Worm (Caenorhabditis elegans): Measurements from ENCODE around the gene shpk-1.

The shpk-1 gene

DNA sequence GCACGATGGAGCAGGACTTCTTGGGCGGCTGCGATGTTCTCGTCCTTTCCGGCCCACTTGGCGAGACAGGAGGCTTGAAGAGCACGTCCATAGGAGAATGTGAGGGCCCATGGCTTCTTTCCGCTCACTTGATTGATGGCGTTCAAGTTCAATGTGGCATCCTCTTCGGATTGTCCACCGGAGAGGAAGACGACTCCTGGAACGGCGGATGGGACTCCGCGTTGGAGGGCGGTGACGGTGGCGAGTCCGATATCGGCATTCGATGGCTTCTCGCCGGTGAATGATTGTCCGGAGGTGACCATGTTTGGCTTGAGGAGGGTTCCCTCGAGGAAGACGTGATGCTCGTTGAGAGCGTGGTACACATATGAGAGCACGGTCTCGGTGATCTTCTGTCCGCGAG, 44.2 kb upstream of the shpk-1 start (continued):
- TF ChIP-seq ceh-91 (GFP tag; IDR thresholded peaks at IDR 0.05), result no peak
- no peak for TF ChIP-seq madf-8 (GFP tag; conservative IDR thresholded peaks at IDR 0.05)
- TF ChIP-seq ztf-25 (GFP tag; IDR thresholded peaks at IDR 0.05), result no peak

- TF ChIP-seq C17E4.6 (GFP tag; IDR thresholded peaks at IDR 0.05), result no peak
- TF ChIP-seq lin-35 (GFP tag; optimal IDR thresholded peaks at IDR 0.05), result no peak
- peak; percentile 4 for TF ChIP-seq K12H6.12 (tag; optimal IDR thresholded peaks at IDR 0.05)
- no peak for TF ChIP-seq F57C9.4 (tag; optimal IDR thresholded peaks at IDR 0.05)
- TF ChIP-seq lin-40 (tag; optimal IDR thresholded peaks at IDR 0.05), result peak; percentile 5
- TF ChIP-seq egrh-3 (GFP tag; IDR thresholded peaks at IDR 0.05), result peak; percentile 38; the same call in 1 of the 2 replicates
- TF ChIP-seq ztf-26 (tag; optimal IDR thresholded peaks at IDR 0.05), result no peak
- TF ChIP-seq cebp-1 (GFP tag; IDR thresholded peaks at IDR 0.05), result 0 out of 2 replicates have a peak, but pooled peaks have one; percentile 23
- TF ChIP-seq cebp-1 (tag; optimal IDR thresholded peaks at IDR 0.05), result no peak
- no peak for TF ChIP-seq snpc-4 (GFP tag; optimal IDR thresholded peaks at IDR 0.05)
- no peak for TF ChIP-seq snpc-4 (tag; optimal IDR thresholded peaks at IDR 0.05)
- peak; percentile 70 for TF ChIP-seq zfh-2 (GFP tag; conservative IDR thresholded peaks at IDR 0.05)
Observed at ce11 chrIII:13564929-13565328, 42.9 kb upstream of the shpk-1 start, which contains the start of gene aldo-1. Gene aldo-1 (minus strand): TSS chrIII:13564937.

DNA sequence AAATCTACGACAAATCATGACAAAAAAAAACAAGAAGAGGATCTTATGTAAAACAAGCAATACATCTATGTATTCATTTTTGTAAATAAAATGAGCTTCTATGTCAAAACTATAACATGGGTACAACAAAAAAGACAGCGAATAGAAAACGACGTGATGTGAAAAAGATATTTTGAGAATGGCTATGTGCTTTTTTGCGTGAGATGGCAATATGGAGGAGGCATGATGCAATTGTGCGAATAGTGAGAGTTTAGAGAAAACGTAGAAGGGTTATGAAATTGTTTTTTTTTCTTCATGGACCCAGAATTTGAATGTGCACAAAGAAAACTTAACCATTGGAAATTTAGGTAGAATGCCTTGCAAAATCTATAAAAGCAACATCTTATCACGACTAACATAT, 41.8 kb upstream of the shpk-1 start:
- TF ChIP-seq snpc-4 (GFP tag; optimal IDR thresholded peaks at IDR 0.05) (no peak), snpc-4 (tag; optimal IDR thresholded peaks at IDR 0.05) (no peak), lin-35 (GFP tag; optimal IDR thresholded peaks at IDR 0.05) (peak in 1 of 3 experiments; percentile 14)

DNA sequence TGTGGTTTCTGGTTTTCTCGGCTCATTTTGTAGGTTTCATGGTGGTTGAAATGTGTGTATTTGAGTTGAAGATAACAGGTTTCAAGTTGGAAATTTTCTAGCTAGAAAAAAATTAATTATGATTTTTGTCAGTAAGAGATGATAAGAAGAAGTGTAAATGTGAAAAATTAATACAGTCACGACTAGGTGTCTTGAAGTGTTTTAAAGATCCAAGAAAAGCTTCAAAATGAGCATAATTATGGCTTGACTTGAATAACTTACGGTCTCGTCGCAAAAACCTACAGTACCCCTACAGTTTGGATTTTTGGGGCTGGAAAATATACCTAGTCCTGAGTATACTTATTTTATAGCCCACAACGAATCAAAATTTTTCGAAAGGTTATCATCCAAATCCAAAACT, 37.5 kb upstream of the shpk-1 start, which contains the start of gene exc-12:
Gene exc-12, minus strand, starts transcription at position 101 of the 400 bp plus-strand sequence.
- TF ChIP-seq nfya-2 (GFP tag; IDR thresholded peaks at IDR 0.05) (no peak), dpff-1 (tag; optimal IDR thresholded peaks at IDR 0.05) (no peak), lin-40 (tag; optimal IDR thresholded peaks at IDR 0.05) (no peak), B0019.2 (GFP tag; conservative IDR thresholded peaks at IDR 0.05) (no peak)

ce11 chrIII:13575610-13576232, 32.1 kb upstream of the shpk-1 start, which contains the start of gene osm-7:
Gene osm-7 (plus strand): TSS chrIII:13576182.
- TF ChIP-seq T26A5.8 (tag; optimal IDR thresholded peaks at IDR 0.05), result no peak
- no peak for TF ChIP-seq akir-1 (GFP tag; optimal IDR thresholded peaks at IDR 0.05)
- no peak for TF ChIP-seq hlh-26 (GFP tag; conservative IDR thresholded peaks at IDR 0.05)
- TF ChIP-seq let-607 (tag; optimal IDR thresholded peaks at IDR 0.05), result no peak
- no peak for TF ChIP-seq rpc-1 (optimal IDR thresholded peaks at IDR 0.05)
- TF ChIP-seq rpc-1 (tag; optimal IDR thresholded peaks at IDR 0.05), result no peak
- no peak for TF ChIP-seq zfh-2 (GFP tag; conservative IDR thresholded peaks at IDR 0.05)
- no peak for TF ChIP-seq C17E4.6 (GFP tag; IDR thresholded peaks at IDR 0.05)
- TF ChIP-seq F33H1.4 (GFP tag; IDR thresholded peaks at IDR 0.05), result no peak

DNA sequence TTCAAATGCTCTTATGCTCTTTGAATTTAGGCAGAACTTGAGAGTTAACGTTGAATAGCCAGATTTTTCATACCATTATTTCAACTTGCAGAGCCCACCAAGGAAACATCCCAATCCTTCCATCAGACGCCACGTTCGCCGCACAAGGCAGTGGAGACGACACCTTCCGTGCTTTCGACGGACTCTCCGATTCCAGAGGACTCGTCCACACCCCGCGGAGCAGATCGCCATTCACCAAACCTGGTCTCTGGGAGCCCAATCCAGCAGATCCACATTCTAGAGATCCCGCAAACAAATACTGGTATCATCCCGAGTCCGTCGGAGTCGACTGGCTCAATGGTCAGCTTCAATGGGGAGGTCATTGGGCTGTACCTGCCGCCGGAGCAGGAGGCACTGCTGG, 27.7 kb upstream of the shpk-1 start:
- TF ChIP-seq F39B2.1 (GFP tag; IDR thresholded peaks at IDR 0.05), result no peak
- TF ChIP-seq zfh-2 (GFP tag; conservative IDR thresholded peaks at IDR 0.05), result peak; percentile 80
- 0 out of 2 replicates have a peak, but pooled peaks have one; percentile 12 for TF ChIP-seq aptf-2 (GFP tag; conservative IDR thresholded peaks at IDR 0.05)

ce11 chrIII:13580538-13580937, 27.3 kb upstream of the shpk-1 start, which contains the start of gene T05D4.5:
Gene T05D4.5 (plus strand): TSS chrIII:13580838.
- TF ChIP-seq F57C9.4 (tag; optimal IDR thresholded peaks at IDR 0.05) (no peak), lsl-1 (GFP tag; optimal IDR thresholded peaks at IDR 0.05) (no peak), T07F8.4 (tag; optimal IDR thresholded peaks at IDR 0.05) (no peak), F23B12.7 (tag; optimal IDR thresholded peaks at IDR 0.05; ENCODE audit: insufficient read depth) (no peak), ztf-28 (GFP tag; IDR thresholded peaks at IDR 0.05) (no peak), ceh-91 (GFP tag; IDR thresholded peaks at IDR 0.05) (no peak), D2030.7 (GFP tag; IDR thresholded peaks at IDR 0.05) (no peak), sdz-38 (tag; optimal IDR thresholded peaks at IDR 0.05) (no peak), ekl-4 (GFP tag; IDR thresholded peaks at IDR 0.05) (no peak)

All from whole organism, young adult.